Worm (Caenorhabditis elegans) whole organism, L3 larva: ENCODE results near the gene frpr-19.

Experiments used
- R02D3.7 ChIP-seq: fragments of 150-350 bp; optimal IDR thresholded peaks from 2 replicates; lab custom pipeline; 2014; ENCODE audit warnings: missing biosample characterization, missing genetic modification characterization
- ZK546.5 ChIP-seq: sonication (generic microtip); optimal IDR thresholded peaks from 2 replicates; lab custom pipeline; 2017; ENCODE audit warnings: missing biosample characterization, missing genetic modification characterization
- aly-2 ChIP-seq: fragments of 150-350 bp; optimal IDR thresholded peaks from 2 replicates; lab custom pipeline; 2014; ENCODE audit warnings: missing biosample characterization, missing genetic modification characterization
- ama-1 ChIP-seq: fragments of 150-350 bp; optimal IDR thresholded peaks from 2 replicates; lab custom pipeline; 2018
- ceh-16 ChIP-seq: sonication (generic microtip); optimal IDR thresholded peaks from 2 replicates; lab custom pipeline; 2017; ENCODE audit warnings: missing biosample characterization, missing genetic modification characterization
- ceh-28 ChIP-seq: fragments of 150-350 bp; optimal IDR thresholded peaks from 2 replicates; lab custom pipeline; 2014; ENCODE audit warnings: missing biosample characterization, missing genetic modification reagents, missing genetic modification characterization
- ceh-9 ChIP-seq: sonication (generic microtip); optimal IDR thresholded peaks from 2 replicates; lab custom pipeline; 2018; ENCODE audit warnings: missing biosample characterization, missing genetic modification characterization
- daf-12 ChIP-seq: fragments of 150-350 bp; optimal IDR thresholded peaks from 2 replicates; lab custom pipeline; 2014; ENCODE audit warnings: missing biosample characterization, missing genetic modification reagents, missing genetic modification characterization
- egl-5 ChIP-seq: fragments of 150-350 bp; optimal IDR thresholded peaks from 2 replicates; lab custom pipeline; 2017; ENCODE audit warnings: missing biosample characterization, missing genetic modification reagents, missing genetic modification characterization, inconsistent platforms
- elt-2 ChIP-seq: sonication (generic microtip); optimal IDR thresholded peaks from 2 replicates; lab custom pipeline; 2016; ENCODE audit warnings: missing genetic modification reagents, mild to moderate bottlenecking, missing genetic modification characterization, missing compliant biosample characterization
- fkh-10 ChIP-seq: sonication (generic microtip); optimal IDR thresholded peaks from 2 replicates; lab custom pipeline; 2017; ENCODE audit warnings: missing biosample characterization, missing genetic modification reagents, missing genetic modification characterization
- fkh-2 ChIP-seq: fragments of 150-350 bp; optimal IDR thresholded peaks from 2 replicates; lab custom pipeline; 2014; ENCODE audit warnings: missing biosample characterization, missing genetic modification reagents, missing genetic modification characterization
- fos-1 ChIP-seq: fragments of 150-350 bp; optimal IDR thresholded peaks from 2 replicates; lab custom pipeline; 2014; ENCODE audit warnings: missing biosample characterization, missing genetic modification characterization
- hmg-11 ChIP-seq: sonication (generic microtip); optimal IDR thresholded peaks from 2 replicates; lab custom pipeline; 2016; ENCODE audit warnings: missing genetic modification characterization, missing compliant biosample characterization
- jun-1 ChIP-seq: fragments of 150-350 bp; optimal IDR thresholded peaks from 2 replicates; lab custom pipeline; 2014; ENCODE audit warnings: missing biosample characterization, missing genetic modification reagents, missing genetic modification characterization
- lin-15B ChIP-seq: fragments of 150-350 bp; optimal IDR thresholded peaks from 2 replicates; lab custom pipeline; 2014; ENCODE audit warnings: missing biosample characterization, missing genetic modification characterization
- lin-39 ChIP-seq: fragments of 150-350 bp; optimal IDR thresholded peaks from 2 replicates; lab custom pipeline; 2018; ENCODE audit warnings: missing biosample characterization, missing genetic modification reagents, missing genetic modification characterization
- lsy-12 ChIP-seq: sonication (generic microtip); optimal IDR thresholded peaks from 2 replicates; lab custom pipeline; 2016; ENCODE audit warnings: mild to moderate bottlenecking, missing genetic modification characterization, missing compliant biosample characterization
- mdl-1 ChIP-seq: fragments of 150-350 bp; optimal IDR thresholded peaks from 2 replicates; lab custom pipeline; 2014; ENCODE audit warnings: missing biosample characterization, missing genetic modification characterization
- nfya-1 ChIP-seq: sonication (generic microtip); optimal IDR thresholded peaks from 2 replicates; lab custom pipeline; 2017; ENCODE audit warnings: missing genetic modification characterization, mild to moderate bottlenecking, missing compliant biosample characterization, antibody characterized with exemption, moderate library complexity; ENCODE audit not compliant: insufficient read depth
- nhr-11 ChIP-seq: fragments of 150-350 bp; optimal IDR thresholded peaks from 2 replicates; lab custom pipeline; 2014; ENCODE audit warnings: missing biosample characterization, missing genetic modification characterization
- nhr-12 ChIP-seq: fragments of 150-350 bp; optimal IDR thresholded peaks from 2 replicates; lab custom pipeline; 2014; ENCODE audit warnings: missing biosample characterization, missing genetic modification characterization
- nhr-23 ChIP-seq: fragments of 150-350 bp; optimal IDR thresholded peaks from 2 replicates; lab custom pipeline; 2014; ENCODE audit warnings: missing biosample characterization, missing genetic modification reagents, missing genetic modification characterization
- nhr-237 ChIP-seq: fragments of 150-350 bp; optimal IDR thresholded peaks from 2 replicates; lab custom pipeline; 2014; ENCODE audit warnings: missing biosample characterization, missing genetic modification characterization
- nhr-25 ChIP-seq: sonication (generic microtip); optimal IDR thresholded peaks from 2 replicates; lab custom pipeline; 2017; ENCODE audit warnings: missing biosample characterization, missing genetic modification characterization
- nhr-43 ChIP-seq: sonication (generic microtip); optimal IDR thresholded peaks from 2 replicates; lab custom pipeline; 2016; ENCODE audit warnings: mild to moderate bottlenecking, missing genetic modification characterization, missing compliant biosample characterization; ENCODE audit not compliant: poor library complexity, severe bottlenecking
- nhr-77 ChIP-seq: fragments of 150-350 bp; optimal IDR thresholded peaks from 2 replicates; lab custom pipeline; 2014; ENCODE audit warnings: missing biosample characterization, missing genetic modification characterization
- pqm-1 ChIP-seq: fragments of 150-350 bp; optimal IDR thresholded peaks from 2 replicates; lab custom pipeline; 2017; ENCODE audit warnings: missing biosample characterization, missing genetic modification characterization, inconsistent platforms
- skn-1 ChIP-seq: fragments of 150-350 bp; optimal IDR thresholded peaks from 2 replicates; lab custom pipeline; 2014; ENCODE audit warnings: missing biosample characterization, missing genetic modification characterization
- snpc-4 ChIP-seq: fragments of 150-350 bp; optimal IDR thresholded peaks from 2 replicates; lab custom pipeline; 2014; ENCODE audit warnings: missing biosample characterization, missing genetic modification characterization
- tbx-2 ChIP-seq: sonication (generic microtip); optimal IDR thresholded peaks from 2 replicates; lab custom pipeline; 2016; ENCODE audit warnings: mild to moderate bottlenecking, missing genetic modification characterization, missing compliant biosample characterization
- unc-39 ChIP-seq: sonication (generic microtip); optimal IDR thresholded peaks from 4 replicates; lab custom pipeline; 2017; ENCODE audit warnings: missing biosample characterization, missing genetic modification characterization
- unc-62 ChIP-seq: fragments of 150-350 bp; sonication (generic microtip); optimal IDR thresholded peaks from 4 replicates; lab custom pipeline; 2014; ENCODE audit warnings: missing biosample characterization, missing genetic modification reagents, missing genetic modification characterization
- zag-1 ChIP-seq: fragments of 150-350 bp; optimal IDR thresholded peaks from 2 replicates; lab custom pipeline; 2014; ENCODE audit warnings: missing biosample characterization, missing genetic modification characterization
- ztf-4 ChIP-seq: fragments of 150-350 bp; optimal IDR thresholded peaks from 2 replicates; lab custom pipeline; 2014; ENCODE audit warnings: missing biosample characterization, missing genetic modification characterization

frpr-19 gene

ce11 chrIV:1781559-1781958 lies at the start of gene frpr-19:
TSS of gene frpr-19 (minus strand) at chrIV:1781659.
- no peak for TF ChIP-seq ceh-28 (tag; lab: Kevin White, UChicago)
- TF ChIP-seq daf-12, result no peak
- no peak for TF ChIP-seq nhr-12 (tag; lab: Kevin White, UChicago)
- TF ChIP-seq ama-1 (lab: Kevin White, UChicago), result no peak
- TF ChIP-seq ztf-4, result no peak
- no peak for TF ChIP-seq unc-62 (GFP tag; lab: Kevin White, UChicago)
- no peak for TF ChIP-seq nhr-43 (tag; lab: Kevin White, UChicago)
- no peak for TF ChIP-seq fkh-10
- TF ChIP-seq lsy-12 (tag; lab: Kevin White, UChicago), result no peak

ce11 chrIV:1827362-1827761 lies 45.9 kb upstream of the frpr-19 start:
- peak; percentile 57 for TF ChIP-seq lin-39
- TF ChIP-seq elt-2 (tag; lab: Kevin White, UChicago), result no peak
- no peak for TF ChIP-seq zag-1 (tag; lab: Kevin White, UChicago)
- TF ChIP-seq ceh-9 (tag; lab: Kevin White, UChicago), result no peak
- TF ChIP-seq daf-12, result no peak
- TF ChIP-seq, all 47 proteins: peak for 1

DNA sequence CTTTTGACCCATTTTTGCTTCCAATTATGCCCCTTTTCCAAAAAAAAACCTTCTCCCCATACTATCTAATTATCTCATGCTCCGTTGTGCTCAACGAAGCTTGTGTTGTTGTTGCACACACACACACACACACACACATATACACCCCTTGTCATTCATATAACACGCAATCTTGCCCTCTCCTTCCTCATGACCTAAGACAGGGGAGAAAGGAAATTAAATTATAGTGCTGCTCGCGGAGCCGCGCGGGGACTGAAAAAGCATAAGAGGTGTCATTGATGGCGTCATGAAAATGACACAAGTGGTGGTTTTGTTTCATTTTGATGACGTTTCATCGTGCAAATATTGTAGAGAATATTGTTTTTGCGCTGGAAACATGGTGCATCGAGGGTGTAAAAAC lies 45.3 kb upstream of the frpr-19 start:
- TF ChIP-seq tbx-2 (tag; lab: Kevin White, UChicago) (no peak), fos-1 (tag; lab: Kevin White, UChicago) (no peak), egl-5 (no peak), jun-1 (no peak), daf-12 (no peak), ztf-4 (no peak), nhr-43 (tag; lab: Kevin White, UChicago) (no peak), pqm-1 (tag; lab: Kevin White, UChicago) (no peak), zag-1 (tag; lab: Kevin White, UChicago) (no peak), lin-15B (tag; lab: Kevin White, UChicago) (no peak), nhr-11 (tag; lab: Kevin White, UChicago) (peak; percentile 41), ama-1 (lab: Kevin White, UChicago) (no peak), ceh-28 (tag; lab: Kevin White, UChicago) (no peak), fkh-10 (no peak), ceh-9 (tag; lab: Kevin White, UChicago) (no peak), lin-39 (peak; percentile 40)

DNA sequence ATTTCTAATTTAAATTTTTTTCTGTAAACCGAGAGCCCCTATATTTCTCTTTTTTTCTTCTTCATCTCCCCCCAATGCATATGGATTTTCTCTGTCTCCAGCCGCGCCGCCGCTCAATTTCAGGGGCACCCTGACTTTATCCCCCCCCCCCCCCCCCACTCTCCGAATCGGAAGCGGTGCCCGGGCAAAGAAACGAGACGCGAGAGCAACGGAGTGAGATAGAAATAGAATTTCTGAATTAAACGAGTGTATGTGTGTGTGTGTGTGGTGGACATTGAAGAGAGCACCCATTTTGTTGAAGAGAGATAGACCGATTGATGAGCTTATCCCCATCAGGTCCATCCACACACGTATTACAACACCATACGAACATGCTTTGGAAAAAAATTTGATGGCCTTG lies 44.3 kb upstream of the frpr-19 start:
- TF ChIP-seq ZK546.5 (tag; lab: Kevin White, UChicago) (no peak), elt-2 (tag; lab: Kevin White, UChicago) (no peak), nfya-1 (tag; lab: Kevin White, UChicago) (peak; percentile 27), egl-5 (no peak), R02D3.7 (tag; lab: Kevin White, UChicago) (no peak), daf-12 (no peak), nhr-12 (tag; lab: Kevin White, UChicago) (no peak)

DNA sequence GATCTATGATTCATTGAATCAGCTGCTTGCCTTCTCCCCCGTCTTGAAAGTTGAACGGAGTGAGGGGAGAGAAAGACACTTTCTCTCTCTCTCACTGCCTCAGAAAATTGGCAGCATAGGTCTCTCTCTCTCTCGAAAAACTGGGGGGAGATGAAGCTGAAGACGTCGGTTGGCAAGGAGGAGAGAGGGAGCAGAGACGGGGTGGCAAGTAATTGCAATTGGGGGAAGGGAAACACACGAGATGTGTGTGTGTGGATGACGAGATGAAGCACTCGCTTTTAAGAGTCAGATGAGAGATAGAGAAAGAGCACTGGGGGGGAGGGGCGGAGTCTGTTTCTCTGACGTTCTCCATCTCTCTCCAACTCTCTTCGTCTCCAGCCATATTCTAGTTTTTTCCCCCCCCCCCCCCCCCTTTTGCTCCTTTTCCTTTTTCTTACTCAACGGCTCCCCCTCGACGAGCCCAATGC lies 42.6 kb upstream of the frpr-19 start, which contains the start of gene cmk-1:
Gene cmk-1 (plus strand): TSS at position 417 of the 467 bp plus-strand sequence.
- TF ChIP-seq ceh-16 (tag; lab: Kevin White, UChicago) (no peak), nhr-77 (tag; lab: Kevin White, UChicago) (no peak), nhr-23 (tag; lab: Kevin White, UChicago) (no peak), ZK546.5 (tag; lab: Kevin White, UChicago) (no peak), pqm-1 (tag; lab: Kevin White, UChicago) (no peak), nhr-237 (tag; lab: Kevin White, UChicago) (no peak), tbx-2 (tag; lab: Kevin White, UChicago) (peak; percentile 15), nhr-25 (tag; lab: Kevin White, UChicago) (no peak), zag-1 (tag; lab: Kevin White, UChicago) (no peak), fkh-10 (peak; percentile 36), skn-1 (tag; lab: Kevin White, UChicago) (peak; percentile 36), lin-39 (peak; percentile 68), nfya-1 (tag; lab: Kevin White, UChicago) (peak; percentile 83), R02D3.7 (tag; lab: Kevin White, UChicago) (no peak), fkh-2 (tag; lab: Kevin White, UChicago) (no peak), nhr-43 (tag; lab: Kevin White, UChicago) (no peak), ceh-9 (tag; lab: Kevin White, UChicago) (no peak), egl-5 (peak; percentile 33), lin-15B (tag; lab: Kevin White, UChicago) (peak; percentile 38), unc-39 (no peak), aly-2 (tag; lab: Kevin White, UChicago) (no peak), mdl-1 (tag; lab: Kevin White, UChicago) (no peak), hmg-11 (tag; lab: Kevin White, UChicago) (peak; percentile 64), snpc-4 (tag; lab: Kevin White, UChicago) (peak; percentile 51), ztf-4 (no peak), unc-62 (GFP tag; lab: Kevin White, UChicago) (peak; percentile 47), fos-1 (tag; lab: Kevin White, UChicago) (no peak)
